Worm (Caenorhabditis elegans): Measurements from ENCODE around the gene ksr-1.
A peak's percentile ranks its signal among the peaks of the same experiment; 100 is the strongest.
"Not testable (repeated sequence)": the region's sequence is repeated elsewhere in the genome, so short reads cannot be mapped to it uniquely, and the experiment has no call there.

ksr-1 gene

DNA sequence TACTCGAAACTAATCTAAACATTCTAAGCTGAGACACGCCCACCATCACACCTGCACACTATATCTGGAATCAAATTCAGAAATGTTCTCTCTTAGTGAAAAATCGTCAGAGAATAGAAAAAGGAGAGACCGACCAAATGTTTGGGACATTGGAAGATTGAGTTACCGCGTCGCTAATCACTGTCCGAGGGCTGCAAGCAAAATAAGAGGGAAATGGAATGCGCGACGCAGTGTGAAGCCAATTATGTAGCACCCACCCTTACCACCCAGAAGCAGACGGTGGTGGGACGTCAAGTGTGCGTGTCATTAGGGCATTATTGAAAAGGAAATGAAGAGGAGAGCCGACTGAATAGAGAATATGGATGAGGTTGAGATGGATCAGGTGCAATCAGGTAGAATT, 36.6 kb downstream of the ksr-1 start:
- TF ChIP-seq nhr-77 (tag; optimal IDR thresholded peaks at IDR 0.05) = no peak
- TF ChIP-seq lin-15B (tag; optimal IDR thresholded peaks at IDR 0.05) = no peak
- TF ChIP-seq daf-12 (tag; optimal IDR thresholded peaks at IDR 0.05) = no peak
- TF ChIP-seq R02D3.7 (tag; optimal IDR thresholded peaks at IDR 0.05) = no peak

ce11 chrX:8318950-8319349, 44.0 kb downstream of the ksr-1 start, which contains the start of gene srh-11:
Gene srh-11 (minus strand): TSS chrX:8319050.
- no peak for TF ChIP-seq sea-2 (GFP tag; optimal IDR thresholded peaks at IDR 0.05)
- TF ChIP-seq ama-1 (optimal IDR thresholded peaks at IDR 0.05) = no peak
- TF ChIP-seq elt-3 (tag; optimal IDR thresholded peaks at IDR 0.05) = no peak
- no peak for TF ChIP-seq nhr-67 (tag; optimal IDR thresholded peaks at IDR 0.05)
- no peak for TF ChIP-seq nhr-12 (tag; optimal IDR thresholded peaks at IDR 0.05)
- TF ChIP-seq ceh-9 (tag; optimal IDR thresholded peaks at IDR 0.05) = no peak
- TF ChIP-seq unc-62 (GFP tag; optimal IDR thresholded peaks at IDR 0.05) = no peak
- TF ChIP-seq mml-1 (tag; optimal IDR thresholded peaks at IDR 0.05) = no peak
- no peak for TF ChIP-seq pha-4 (tag; optimal IDR thresholded peaks at IDR 0.05)
- no peak for TF ChIP-seq ztf-4 (tag; optimal IDR thresholded peaks at IDR 0.05)
- no peak for TF ChIP-seq daf-12 (tag; optimal IDR thresholded peaks at IDR 0.05)
- TF ChIP-seq mdl-1 (tag; optimal IDR thresholded peaks at IDR 0.05) = no peak
- no peak for TF ChIP-seq elt-1 (tag; optimal IDR thresholded peaks at IDR 0.05)
- TF ChIP-seq elt-2 (tag; optimal IDR thresholded peaks at IDR 0.05) = no peak
- no peak for TF ChIP-seq skn-1 (tag; optimal IDR thresholded peaks at IDR 0.05)
- TF ChIP-seq hmg-11 (tag; optimal IDR thresholded peaks at IDR 0.05) = no peak

DNA sequence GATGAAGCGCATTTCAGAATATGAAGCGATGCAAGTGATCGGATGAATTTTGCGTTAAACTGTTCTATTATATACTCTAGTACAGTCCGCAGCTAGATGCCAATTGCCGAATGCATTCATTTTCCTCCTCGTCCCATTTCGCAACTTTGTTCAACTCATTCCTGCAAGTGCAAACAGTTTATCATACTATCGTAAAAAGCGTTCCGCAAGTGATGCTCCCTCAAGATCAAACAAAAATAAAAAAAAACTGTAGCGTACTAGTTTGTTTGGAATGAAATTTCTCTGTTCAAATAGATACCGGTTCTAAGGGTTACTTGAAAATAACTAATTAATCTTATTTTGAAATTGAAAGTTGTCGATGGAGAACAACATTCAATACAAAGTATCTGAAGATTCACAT, 45.9 kb downstream of the ksr-1 start, which contains the start of gene pqn-57:
TSS of gene pqn-57 (minus strand) at position 101 of the 400 bp plus-strand sequence.
- TF ChIP-seq aly-2 (tag; optimal IDR thresholded peaks at IDR 0.05) = no peak
- TF ChIP-seq zag-1 (tag; optimal IDR thresholded peaks at IDR 0.05) = no peak
- TF ChIP-seq R02D3.7 (tag; optimal IDR thresholded peaks at IDR 0.05) = no peak
- TF ChIP-seq egl-5 (tag; optimal IDR thresholded peaks at IDR 0.05) = no peak
- no peak for TF ChIP-seq nhr-237 (tag; optimal IDR thresholded peaks at IDR 0.05)
- TF ChIP-seq mml-1 (tag; optimal IDR thresholded peaks at IDR 0.05) = no peak
- TF ChIP-seq nhr-23 (tag; optimal IDR thresholded peaks at IDR 0.05) = no peak
- no peak for TF ChIP-seq snpc-4 (tag; optimal IDR thresholded peaks at IDR 0.05)
- TF ChIP-seq nhr-11 (tag; optimal IDR thresholded peaks at IDR 0.05) = no peak
- TF ChIP-seq mdl-1 (tag; optimal IDR thresholded peaks at IDR 0.05) = no peak
- no peak for TF ChIP-seq nhr-67 (tag; optimal IDR thresholded peaks at IDR 0.05)
- TF ChIP-seq fkh-10 (GFP tag; optimal IDR thresholded peaks at IDR 0.05) = no peak
- no peak for TF ChIP-seq ama-1 (optimal IDR thresholded peaks at IDR 0.05)
- no peak for TF ChIP-seq nhr-12 (tag; optimal IDR thresholded peaks at IDR 0.05)

DNA sequence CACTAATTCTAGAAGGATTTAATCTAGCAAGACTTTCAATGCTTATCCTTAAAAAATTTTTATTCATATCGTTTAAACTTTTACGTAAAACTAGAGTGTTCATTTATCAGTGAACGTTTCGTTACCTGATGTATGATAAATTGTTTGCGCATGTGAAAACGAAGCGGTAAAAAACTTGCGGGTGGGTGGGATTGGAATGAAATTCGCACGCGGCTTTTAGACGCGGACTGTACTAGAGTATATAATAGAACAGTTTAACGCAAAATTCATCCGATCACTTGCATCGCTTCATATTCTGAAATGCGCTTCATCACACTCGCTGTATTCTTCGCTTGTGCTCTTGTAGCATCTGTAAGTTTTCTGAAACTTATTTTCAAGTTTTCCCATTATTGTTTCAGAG, 46.8 kb downstream of the ksr-1 start, which contains the start of gene abu-9:
TSS of gene abu-9 (plus strand) at position 301 of the 400 bp plus-strand sequence.
- not testable (repeated sequence) for TF ChIP-seq R02D3.7, egl-5, elt-3 (tag; optimal IDR thresholded peaks at IDR 0.05)

DNA sequence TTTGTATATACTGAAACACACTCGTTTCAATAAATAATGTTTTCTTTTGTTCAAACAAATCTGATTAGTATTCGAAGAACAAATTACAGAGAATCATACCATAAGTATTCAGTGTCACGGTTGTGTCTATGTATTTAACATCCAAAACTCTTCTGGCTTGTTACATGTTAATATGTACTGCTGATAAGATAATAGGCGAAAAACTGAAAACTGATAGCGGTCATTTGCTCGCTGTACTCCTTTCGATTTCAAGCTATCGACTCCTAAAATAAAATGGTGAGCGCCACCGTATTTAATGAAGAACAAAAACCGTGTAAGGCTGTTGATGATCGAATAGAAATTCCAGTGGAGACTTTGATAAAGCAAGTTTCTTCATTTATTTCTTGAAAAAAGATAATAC, 48.4 kb downstream of the ksr-1 start, which contains the start of gene R09F10.1:
TSS of gene R09F10.1 (plus strand) at position 222 of the 400 bp plus-strand sequence.
- TF ChIP-seq unc-39 (tag; optimal IDR thresholded peaks at IDR 0.05) (no peak), aly-2 (tag; optimal IDR thresholded peaks at IDR 0.05) (no peak), pqm-1 (tag; optimal IDR thresholded peaks at IDR 0.05) (peak; percentile 46), pha-4 (tag; optimal IDR thresholded peaks at IDR 0.05) (peak; percentile 50), elt-2 (tag; optimal IDR thresholded peaks at IDR 0.05) (peak; percentile 75)

DNA sequence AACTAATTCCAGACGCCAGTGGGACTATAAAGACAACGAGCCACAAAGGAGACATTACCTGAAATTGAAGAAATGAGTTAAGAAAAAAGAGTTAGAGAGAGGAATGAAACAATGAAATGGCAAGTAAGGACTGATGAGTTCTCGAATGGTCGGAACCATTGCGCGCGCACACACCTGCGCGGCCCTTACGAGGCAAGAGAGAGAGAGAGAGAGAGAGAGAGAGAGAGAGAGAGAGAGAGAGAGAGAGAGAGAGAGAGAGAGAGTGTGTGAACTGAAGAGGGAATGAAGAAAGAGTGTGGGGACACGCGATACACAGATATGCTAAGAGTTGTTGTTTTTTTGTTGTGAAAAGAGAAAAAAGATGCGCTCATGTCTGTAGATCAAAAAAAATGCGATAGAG, 51.4 kb downstream of the ksr-1 start, which contains the start of gene R09F10.8:
TSS of gene R09F10.8 (minus strand) at position 58 of the 400 bp plus-strand sequence.
- TF ChIP-seq ztf-11 (tag; optimal IDR thresholded peaks at IDR 0.05) (no peak), nhr-12 (tag; optimal IDR thresholded peaks at IDR 0.05) (no peak), tbx-2 (tag; optimal IDR thresholded peaks at IDR 0.05) (no peak), pha-4 (tag; optimal IDR thresholded peaks at IDR 0.05) (no peak), ztf-4 (tag; optimal IDR thresholded peaks at IDR 0.05) (no peak), nhr-11 (tag; optimal IDR thresholded peaks at IDR 0.05) (no peak)
